Fruit fly (Drosophila melanogaster) whole organism, pupa: ENCODE measurements around the gene CG13449.

Source experiments
- CG10348 ChIP-seq: fragments of 200-800 bp; sonication (Bioruptor generic); IDR thresholded peaks from 2 replicates; pipeline ENCODE4 v1.3.6; 2022; ENCODE audit warnings: missing biosample characterization, missing genetic modification characterization
- CG12605 ChIP-seq: fragments of 200-800 bp; sonication (Bioruptor generic); IDR thresholded peaks from 2 replicates; pipeline ENCODE4 v1.3.6; 2022; ENCODE audit warnings: missing biosample characterization, missing genetic modification characterization
- CG34367 ChIP-seq: fragments of 200-800 bp; sonication (Bioruptor generic); optimal IDR thresholded peaks from 2 replicates; lab custom pipeline; 2018; ENCODE audit warnings: missing biosample characterization, mild to moderate bottlenecking, missing genetic modification characterization
- CG4496 ChIP-seq: fragments of 200-800 bp; sonication (Bioruptor generic); IDR thresholded peaks from 3 replicates; pipeline ENCODE4 v1.3.6; 2022; ENCODE audit warnings: missing biosample characterization, missing genetic modification characterization
- Snoo ChIP-seq: fragments of 200-800 bp; sonication (Bioruptor generic); optimal IDR thresholded peaks from 3 replicates; lab custom pipeline; 2017; ENCODE audit warnings: missing biosample characterization, mild to moderate bottlenecking, missing genetic modification characterization, inconsistent platforms
- fd96Ca ChIP-seq: fragments of 200-800 bp; sonication (Bioruptor generic); IDR thresholded peaks from 3 replicates; pipeline ENCODE4 v1.3.6; 2022; ENCODE audit warnings: missing biosample characterization, missing genetic modification characterization
- gl ChIP-seq: fragments of 200-800 bp; sonication (Bioruptor generic); optimal IDR thresholded peaks from 2 replicates; lab custom pipeline; 2018; ENCODE audit warnings: missing biosample characterization, mild to moderate bottlenecking, missing genetic modification characterization
- rn ChIP-seq: fragments of 200-800 bp; sonication (Bioruptor generic); IDR thresholded peaks from 2 replicates; pipeline ENCODE4 v1.3.6; 2022; ENCODE audit warnings: missing biosample characterization, missing genetic modification characterization

- TF ChIP-seq CG10348 (GFP tag; lab: Robert Waterston, UW) = no peak
- no peak for TF ChIP-seq rn (GFP tag; lab: Robert Waterston, UW)
- TF ChIP-seq CG34367 (tag; lab: Kevin White, UChicago) = no peak
- TF ChIP-seq gl (tag; lab: Kevin White, UChicago) = no peak
- no peak for TF ChIP-seq CG4496 (GFP tag; lab: Robert Waterston, UW)
- TF ChIP-seq Snoo (tag; lab: Kevin White, UChicago) = no peak
- TF ChIP-seq CG12605 (GFP tag; lab: Robert Waterston, UW) = no peak
- no peak for TF ChIP-seq fd96Ca (GFP tag; lab: Robert Waterston, UW)
Measured at dm6 chr3L:15652154-15652553, 39.5 kb upstream of the CG13449 start, which contains the start of the genes Eig71Ec and Eig71Ed.
